Worm (Caenorhabditis elegans): ENCODE results near the gene popl-1.

Gene popl-1

DNA sequence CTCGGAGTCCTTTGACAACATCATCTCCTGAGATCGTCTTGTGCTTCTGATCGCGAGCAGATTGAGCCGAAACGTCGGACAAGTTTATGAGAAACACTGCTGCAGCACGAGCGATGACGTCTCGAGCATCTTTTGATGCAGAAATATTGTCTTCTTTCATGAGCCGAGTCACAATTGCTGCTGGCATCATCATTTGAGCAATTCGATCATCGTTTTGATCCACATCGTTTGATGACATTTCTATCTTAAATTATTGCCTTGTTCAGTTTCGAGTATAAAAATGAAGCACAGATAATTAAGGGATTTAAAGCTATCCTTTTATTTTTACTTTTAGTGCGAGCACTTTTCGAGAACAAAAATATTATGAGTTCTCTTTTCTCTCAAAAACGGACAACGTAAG is 31.9 kb upstream of the popl-1 start, which contains the start of gene T26A5.8 (continued):
- TF ChIP-seq duxl-1 (tag; optimal IDR thresholded peaks at IDR 0.05; ENCODE audit: poor library complexity) (peak; percentile 60), set-16 (GFP tag; IDR thresholded peaks at IDR 0.05) (no peak), daf-16 (GFP tag; optimal IDR thresholded peaks at IDR 0.05) (peak in 1 of 2 experiments; percentile 13), daf-16 (tag; optimal IDR thresholded peaks at IDR 0.05) (peak; percentile 28), nhr-10 (tag; optimal IDR thresholded peaks at IDR 0.05) (no peak), nhr-76 (tag; optimal IDR thresholded peaks at IDR 0.05) (no peak), dmd-9 (GFP tag; IDR thresholded peaks at IDR 0.05) (no peak), lin-39 (tag; optimal IDR thresholded peaks at IDR 0.05) (no peak), mes-2 (tag; optimal IDR thresholded peaks at IDR 0.05; ENCODE audit: poor library complexity, severe bottlenecking) (peak; percentile 19), madf-9 (GFP tag; conservative IDR thresholded peaks at IDR 0.05) (no peak), saeg-2 (GFP tag; IDR thresholded peaks at IDR 0.05) (no peak), spr-1 (tag; optimal IDR thresholded peaks at IDR 0.05) (peak; percentile 20), nhr-25 (tag; optimal IDR thresholded peaks at IDR 0.05; ENCODE audit: borderline replicate concordance, insufficient read depth) (no peak), dpl-1 (GFP tag; optimal IDR thresholded peaks at IDR 0.05) (no peak), nhr-6 (tag; optimal IDR thresholded peaks at IDR 0.05) (no peak), gei-8 (GFP tag; optimal IDR thresholded peaks at IDR 0.05) (no peak), tag-97 (GFP tag; IDR thresholded peaks at IDR 0.05) (no peak)

- TF ChIP-seq aha-1 (tag) (peak; percentile 49), Y105C5A.15 (GFP tag; IDR thresholded peaks at IDR 0.05) (0 out of 2 replicates have a peak, but pooled peaks have one; percentile 18), egl-43 (GFP tag; IDR thresholded peaks at IDR 0.05) (no peak)
These were observed 29.1 kb upstream of the popl-1 start, which contains the start of gene algn-1 for ce11 chrIII:6459820-6460219. Gene algn-1 (plus strand): TSS chrIII:6460120.

DNA sequence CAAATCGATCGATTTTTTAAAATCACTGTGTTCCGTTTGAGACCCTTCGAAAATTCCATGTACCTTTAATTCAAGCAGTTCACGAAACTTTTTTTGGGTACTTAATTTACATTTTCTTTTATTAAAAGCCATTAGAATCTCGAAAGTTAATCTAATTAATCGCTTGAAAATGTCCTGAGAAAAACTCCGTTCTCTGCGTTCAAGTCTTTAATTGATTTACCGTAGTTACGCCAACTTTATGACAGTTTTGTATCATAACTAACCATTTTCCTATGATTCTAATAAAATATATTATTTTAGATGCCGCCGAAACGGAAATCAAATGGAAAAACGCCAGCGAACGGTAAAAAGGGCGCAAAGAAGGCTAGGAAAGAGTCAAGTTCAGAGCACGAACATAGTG is 23.4 kb upstream of the popl-1 start, which contains the start of gene jhdm-1:
Gene jhdm-1 (plus strand): TSS at position 301 of the 400 bp plus-strand sequence.
- TF ChIP-seq aha-1 (tag) (no peak), F37D6.2 (tag; optimal IDR thresholded peaks at IDR 0.05) (no peak), lsy-2 (tag; optimal IDR thresholded peaks at IDR 0.05) (no peak), Y105C5A.15 (GFP tag; IDR thresholded peaks at IDR 0.05) (no peak), R02D3.7 (tag; optimal IDR thresholded peaks at IDR 0.05) (no peak), zip-2 (tag; optimal IDR thresholded peaks at IDR 0.05) (no peak), nhr-111 (GFP tag; optimal IDR thresholded peaks at IDR 0.05) (no peak), ceh-20 (GFP tag; IDR thresholded peaks at IDR 0.05) (no peak), daf-16 (GFP tag; optimal IDR thresholded peaks at IDR 0.05) (no peak), daf-16 (tag; optimal IDR thresholded peaks at IDR 0.05) (no peak), ceh-44 (GFP tag; IDR thresholded peaks at IDR 0.05) (no peak), dpl-1 (GFP tag; optimal IDR thresholded peaks at IDR 0.05) (no peak), hlh-11 (tag; optimal IDR thresholded peaks at IDR 0.05) (no peak), ctbp-1 (GFP tag; IDR thresholded peaks at IDR 0.05) (no peak), dmd-8 (GFP tag; IDR thresholded peaks at IDR 0.05) (no peak)

- TF ChIP-seq dpl-1 (GFP tag; optimal IDR thresholded peaks at IDR 0.05) (peak; percentile 81), hlh-30 (tag; optimal IDR thresholded peaks at IDR 0.05; ENCODE audit: insufficient read depth) (peak; percentile 72), F49E8.2 (tag; optimal IDR thresholded peaks at IDR 0.05; ENCODE audit: borderline replicate concordance) (no peak), T20F7.1 (GFP tag; optimal IDR thresholded peaks at IDR 0.05) (peak; percentile 62), ceh-28 (tag; optimal IDR thresholded peaks at IDR 0.05) (no peak), pha-4 (GFP tag; IDR thresholded peaks at IDR 0.05) (peak; percentile 52; the same call in 1 of the 2 replicates), pha-4 (tag; optimal IDR thresholded peaks at IDR 0.05) (no peak), hmg-1.1 (GFP tag; IDR thresholded peaks at IDR 0.05) (peak; percentile 78), ZK337.2 (GFP tag; IDR thresholded peaks at IDR 0.05) (no peak), Y48G9A.11 (GFP tag; IDR thresholded peaks at IDR 0.05) (no peak), R02D3.7 (tag; optimal IDR thresholded peaks at IDR 0.05) (no peak), saeg-2 (GFP tag; IDR thresholded peaks at IDR 0.05) (no peak), mes-2 (tag; optimal IDR thresholded peaks at IDR 0.05; ENCODE audit: poor library complexity, severe bottlenecking) (peak; percentile 93), hif-1 (tag; optimal IDR thresholded peaks at IDR 0.05) (peak in 1 of 2 experiments; percentile 88), lin-15B (tag; optimal IDR thresholded peaks at IDR 0.05) (no peak), fkh-10 (GFP tag; optimal IDR thresholded peaks at IDR 0.05) (peak; percentile 7), zfp-2 (tag; optimal IDR thresholded peaks at IDR 0.05) (no peak), nhr-102 (tag; optimal IDR thresholded peaks at IDR 0.05) (peak; percentile 8), madf-5 (GFP tag; IDR thresholded peaks at IDR 0.05) (no peak), spr-1 (tag; optimal IDR thresholded peaks at IDR 0.05) (peak; percentile 80), nhr-237 (tag; optimal IDR thresholded peaks at IDR 0.05) (no peak)
These were observed 22.9 kb upstream of the popl-1 start for ce11 chrIII:6453665-6454064.

All from whole organism, L4 larva.